Worm (Caenorhabditis elegans): Measurements from ENCODE around the gene F56C9.3.

The F56C9.3 gene

DNA sequence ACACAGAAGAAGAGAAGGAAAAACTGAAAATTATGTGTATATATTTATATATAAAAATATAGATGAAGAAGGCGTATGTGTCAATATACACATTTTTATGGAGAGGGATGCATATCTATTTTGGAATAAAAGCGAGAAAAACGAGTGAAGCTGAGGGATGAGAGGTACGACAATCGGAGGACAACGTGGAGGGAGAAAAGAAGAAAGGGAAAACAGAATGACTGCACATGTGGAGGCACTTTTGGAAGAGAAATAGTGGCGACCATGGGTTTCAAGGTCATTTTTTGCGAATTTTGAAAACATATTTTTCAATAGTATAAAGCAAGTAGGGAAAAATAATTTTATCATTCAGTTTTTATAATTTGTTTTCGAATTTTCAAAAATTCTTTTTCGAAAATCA lies 18.5 kb upstream of the F56C9.3 start:
- TF ChIP-seq pqm-1 (tag; optimal IDR thresholded peaks at IDR 0.05) (no peak), lin-15B (tag; optimal IDR thresholded peaks at IDR 0.05) (peak; percentile 15), nhr-43 (tag; optimal IDR thresholded peaks at IDR 0.05; ENCODE audit: poor library complexity, severe bottlenecking) (no peak), jun-1 (tag; optimal IDR thresholded peaks at IDR 0.05) (no peak), hmg-11 (tag; optimal IDR thresholded peaks at IDR 0.05) (peak; percentile 17), aly-2 (tag; optimal IDR thresholded peaks at IDR 0.05) (no peak), nhr-25 (tag; optimal IDR thresholded peaks at IDR 0.05) (peak; percentile 61), fkh-2 (tag; optimal IDR thresholded peaks at IDR 0.05) (no peak), ztf-11 (tag; optimal IDR thresholded peaks at IDR 0.05) (no peak), unc-39 (tag; optimal IDR thresholded peaks at IDR 0.05) (no peak), skn-1 (tag; optimal IDR thresholded peaks at IDR 0.05) (no peak), nfya-1 (tag; optimal IDR thresholded peaks at IDR 0.05; ENCODE audit: insufficient read depth) (peak; percentile 54), nhr-12 (tag; optimal IDR thresholded peaks at IDR 0.05) (no peak), lin-39 (tag; optimal IDR thresholded peaks at IDR 0.05) (peak; percentile 7), pha-4 (tag; optimal IDR thresholded peaks at IDR 0.05) (peak; percentile 26)

DNA sequence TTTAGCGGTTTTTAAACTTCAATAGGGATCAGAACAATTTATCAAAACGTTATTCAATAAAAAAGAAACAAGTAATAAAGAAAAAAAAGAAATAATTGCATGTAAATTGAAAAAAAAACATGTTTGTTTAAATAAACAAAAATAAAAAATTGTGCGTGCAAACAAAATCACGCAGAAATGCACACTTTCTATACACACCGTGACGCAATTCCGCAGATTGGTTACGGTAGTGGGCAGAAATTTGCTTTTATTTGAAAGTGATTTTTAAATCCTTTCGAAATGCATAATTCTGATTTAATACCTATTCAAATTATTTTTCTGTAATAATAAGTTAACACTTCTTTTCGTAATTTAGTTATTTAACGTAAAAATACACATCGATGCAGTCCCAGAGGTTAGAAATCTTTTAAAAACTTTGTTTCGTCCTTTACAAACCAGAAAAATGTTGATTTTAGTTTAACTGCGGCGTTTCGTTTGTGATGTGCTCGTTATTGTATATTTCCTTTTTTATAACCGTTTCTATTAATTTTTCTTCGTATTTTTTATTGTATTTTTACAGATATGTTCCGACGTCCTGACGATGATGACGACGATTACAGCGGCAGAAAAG lies 17.9 kb upstream of the F56C9.3 start, which contains the start of gene cwf-19L2:
TSS of gene cwf-19L2 (plus strand) at position 560 of the 610 bp plus-strand sequence.
- TF ChIP-seq nhr-43 (tag; optimal IDR thresholded peaks at IDR 0.05; ENCODE audit: poor library complexity, severe bottlenecking) (no peak), pha-4 (tag; optimal IDR thresholded peaks at IDR 0.05) (peak; percentile 52), elt-2 (tag; optimal IDR thresholded peaks at IDR 0.05) (no peak), unc-62 (GFP tag; optimal IDR thresholded peaks at IDR 0.05) (no peak)

DNA sequence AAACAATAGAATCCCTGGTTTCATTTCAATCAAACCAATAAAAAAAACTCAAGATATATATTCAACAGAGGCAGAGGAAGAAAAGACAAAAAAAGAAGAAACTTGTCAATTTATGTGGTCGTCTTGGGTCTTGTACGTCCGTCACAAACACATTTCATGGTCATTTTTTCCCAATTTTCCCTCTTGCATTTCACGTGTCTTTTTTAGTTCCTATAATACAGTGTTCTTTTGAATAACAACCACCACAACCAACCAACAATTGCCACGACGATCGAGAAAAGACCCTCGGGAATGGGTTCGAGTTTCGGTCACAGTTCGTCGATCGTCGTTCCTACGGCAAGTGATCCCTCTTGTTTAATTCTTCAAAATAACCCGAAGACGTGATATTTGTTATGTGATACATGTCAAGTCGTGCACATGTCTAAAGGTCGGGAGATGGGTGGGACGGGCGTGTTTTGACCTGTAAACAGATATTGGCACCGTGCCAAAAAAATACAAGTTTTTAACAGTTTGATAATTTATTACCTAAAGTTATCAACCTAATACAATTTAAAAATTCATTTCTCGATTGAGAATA lies 14.9 kb upstream of the F56C9.3 start:
- no peak for TF ChIP-seq elt-1 (tag; optimal IDR thresholded peaks at IDR 0.05)
- TF ChIP-seq nhr-23 (tag; optimal IDR thresholded peaks at IDR 0.05), result peak; percentile 20
- TF ChIP-seq egl-5 (tag; optimal IDR thresholded peaks at IDR 0.05), result peak; percentile 14
- peak; percentile 63 for TF ChIP-seq nhr-25 (tag; optimal IDR thresholded peaks at IDR 0.05)

DNA sequence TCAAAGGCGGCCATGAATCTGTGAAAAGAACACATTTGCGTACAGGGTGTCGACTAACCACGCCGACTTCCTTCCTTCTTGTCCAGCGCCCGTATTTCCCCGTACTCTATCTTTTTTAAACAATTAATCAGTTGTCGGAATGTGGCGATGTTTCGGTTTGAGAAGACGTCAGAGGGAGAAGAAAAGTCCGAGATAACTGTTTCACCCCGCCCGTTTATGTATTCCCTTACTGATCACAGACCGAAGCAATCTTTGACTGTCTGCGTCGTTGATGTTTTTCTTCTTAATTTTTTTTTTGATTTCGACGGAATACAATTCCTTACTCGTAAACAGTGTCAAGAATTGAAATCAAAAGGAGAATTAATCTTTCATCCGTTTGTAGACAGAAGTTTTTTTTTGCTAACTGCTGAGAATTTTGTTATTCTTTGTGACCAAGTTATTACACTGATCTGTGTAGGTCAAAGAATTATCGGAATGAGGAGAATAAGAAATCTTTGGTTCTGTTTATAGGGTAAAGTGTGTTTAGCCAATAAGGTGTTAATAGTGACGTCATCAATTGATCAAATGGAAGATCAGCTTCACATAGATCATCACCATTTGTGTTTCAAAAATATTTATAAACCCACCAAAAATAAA lies 13.9 kb upstream of the F56C9.3 start:
- TF ChIP-seq ceh-28 (tag; optimal IDR thresholded peaks at IDR 0.05) (no peak), unc-39 (tag; optimal IDR thresholded peaks at IDR 0.05) (no peak), ama-1 (optimal IDR thresholded peaks at IDR 0.05) (peak; percentile 35), unc-62 (GFP tag; optimal IDR thresholded peaks at IDR 0.05) (peak; percentile 50), elt-3 (tag; optimal IDR thresholded peaks at IDR 0.05) (peak in 1 of 3 experiments; percentile 32), ZK546.5 (tag; optimal IDR thresholded peaks at IDR 0.05) (no peak), lin-39 (tag; optimal IDR thresholded peaks at IDR 0.05) (no peak), aly-2 (tag; optimal IDR thresholded peaks at IDR 0.05) (no peak), lin-15B (tag; optimal IDR thresholded peaks at IDR 0.05) (no peak), R02D3.7 (tag; optimal IDR thresholded peaks at IDR 0.05) (no peak), nhr-23 (tag; optimal IDR thresholded peaks at IDR 0.05) (peak; percentile 61)

DNA sequence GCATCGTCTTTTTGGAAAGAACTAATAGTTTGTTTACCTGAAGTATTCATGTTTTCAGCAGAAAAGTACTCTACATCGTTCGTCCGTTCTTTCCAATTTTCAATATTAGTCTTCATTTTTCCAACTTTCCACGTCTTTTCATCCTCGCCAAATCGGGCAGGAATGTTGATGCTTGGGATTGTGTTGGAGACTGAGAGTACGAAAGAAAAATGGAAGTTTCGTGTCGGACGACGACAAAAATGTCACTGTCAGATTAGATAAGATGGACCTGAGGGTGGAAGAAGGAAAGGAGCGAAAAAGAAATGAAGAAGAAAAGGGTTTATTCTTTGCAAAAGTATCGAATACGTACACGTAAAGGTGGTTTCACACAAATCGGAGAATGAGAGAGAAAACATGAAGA lies 13.0 kb upstream of the F56C9.3 start:
- TF ChIP-seq unc-62 (GFP tag; optimal IDR thresholded peaks at IDR 0.05) (no peak), egl-5 (tag; optimal IDR thresholded peaks at IDR 0.05) (no peak), nhr-237 (tag; optimal IDR thresholded peaks at IDR 0.05) (no peak), lin-15B (tag; optimal IDR thresholded peaks at IDR 0.05) (no peak), nhr-25 (tag; optimal IDR thresholded peaks at IDR 0.05) (peak; percentile 52), nhr-23 (tag; optimal IDR thresholded peaks at IDR 0.05) (peak; percentile 9), elt-3 (tag; optimal IDR thresholded peaks at IDR 0.05) (no peak), ceh-28 (tag; optimal IDR thresholded peaks at IDR 0.05) (no peak), ZK546.5 (tag; optimal IDR thresholded peaks at IDR 0.05) (no peak), fkh-2 (tag; optimal IDR thresholded peaks at IDR 0.05) (no peak), ztf-11 (tag; optimal IDR thresholded peaks at IDR 0.05) (no peak), lsy-12 (tag; optimal IDR thresholded peaks at IDR 0.05) (no peak), ama-1 (optimal IDR thresholded peaks at IDR 0.05) (peak; percentile 41), aly-2 (tag; optimal IDR thresholded peaks at IDR 0.05) (no peak), nhr-11 (tag; optimal IDR thresholded peaks at IDR 0.05) (no peak), pha-4 (tag; optimal IDR thresholded peaks at IDR 0.05) (no peak), ceh-16 (tag; optimal IDR thresholded peaks at IDR 0.05) (no peak), eor-1 (tag; optimal IDR thresholded peaks at IDR 0.05) (no peak), hmg-11 (tag; optimal IDR thresholded peaks at IDR 0.05) (no peak), egl-27 (tag; optimal IDR thresholded peaks at IDR 0.05) (no peak), elt-1 (tag; optimal IDR thresholded peaks at IDR 0.05) (peak; percentile 58), tbx-2 (tag; optimal IDR thresholded peaks at IDR 0.05) (no peak), mml-1 (tag; optimal IDR thresholded peaks at IDR 0.05) (no peak), nhr-67 (tag; optimal IDR thresholded peaks at IDR 0.05) (no peak), snpc-4 (tag; optimal IDR thresholded peaks at IDR 0.05) (no peak)
